Worm (Caenorhabditis elegans) whole organism, L4 larva: ENCODE measurements around the gene Y73F4A.3.

Source experiments
- ZK546.5 ChIP-seq, 2 experiments: sonication (generic microtip); optimal IDR thresholded peaks; 2 replicates each; lab custom pipeline; 2017; ENCODE audit warnings: missing biosample characterization in 2 of 2, missing genetic modification characterization in 2 of 2
- ceh-82 ChIP-seq: sonication (generic microtip); optimal IDR thresholded peaks from 2 replicates; lab custom pipeline; 2017; ENCODE audit warnings: missing biosample characterization, missing genetic modification characterization
- daf-19 ChIP-seq: fragments of 200-800 bp; sonication (Bioruptor generic); conservative IDR thresholded peaks from 2 replicates; pipeline ENCODE4 v1.3.6; 2022; ENCODE audit warnings: missing genetic modification characterization, missing compliant biosample characterization
- lim-7 ChIP-seq: fragments of 200-800 bp; sonication (Bioruptor generic); IDR thresholded peaks from 2 replicates; pipeline ENCODE4 v1.3.6; 2022; ENCODE audit warnings: missing genetic modification characterization, missing compliant biosample characterization

DNA sequence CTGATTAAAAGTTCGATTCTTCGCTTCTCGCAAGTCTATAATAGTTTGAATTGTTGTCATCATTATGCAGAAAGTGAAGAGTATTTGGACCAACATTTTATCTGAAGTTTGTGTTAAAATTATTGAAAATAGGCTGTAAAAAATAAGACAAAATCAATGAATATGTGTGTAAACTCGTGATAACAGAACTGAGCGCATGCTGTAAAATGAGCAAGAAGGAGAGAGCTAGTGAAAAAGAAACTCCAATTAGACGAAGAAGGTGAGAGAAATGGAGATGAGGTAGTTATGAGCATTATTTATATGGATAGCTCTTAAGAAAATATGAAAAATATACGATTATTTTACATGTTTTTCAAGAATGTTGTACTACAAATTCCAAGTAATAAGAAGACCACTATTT is 19.5 kb downstream of the Y73F4A.3 start, which contains the start of gene C53D6.4:
- TF ChIP-seq daf-19 (GFP tag; lab: Robert Waterston, UW) (no peak), ZK546.5 (tag; optimal IDR thresholded peaks at IDR 0.05; lab: Kevin White, UChicago) (no peak), lim-7 (GFP tag; lab: Robert Waterston, UW) (no peak), ceh-82 (no peak)
